Worm (Caenorhabditis elegans) whole organism, L2 larva: ENCODE results near the gene cutl-22.

Source experiments
- C34F6.9 ChIP-seq: fragments of 150-350 bp; optimal IDR thresholded peaks from 2 replicates; lab custom pipeline; 2014; ENCODE audit warnings: missing biosample characterization, missing genetic modification characterization
- F13H6.1 ChIP-seq: sonication (generic microtip); optimal IDR thresholded peaks from 2 replicates; lab custom pipeline; 2016; ENCODE audit warnings: missing genetic modification characterization, missing compliant biosample characterization
- R02D3.7 ChIP-seq: fragments of 150-350 bp; optimal IDR thresholded peaks from 2 replicates; lab custom pipeline; 2014; ENCODE audit warnings: missing biosample characterization, missing genetic modification characterization
- Y55F3AM.14 ChIP-seq: fragments of 200-800 bp; sonication (Bioruptor generic); optimal IDR thresholded peaks from 2 replicates; lab custom pipeline; 2018; ENCODE audit warnings: mild to moderate bottlenecking, missing genetic modification characterization, missing compliant biosample characterization
- ZK546.5 ChIP-seq: sonication (generic microtip); optimal IDR thresholded peaks from 2 replicates; lab custom pipeline; 2017; ENCODE audit warnings: missing biosample characterization, missing genetic modification characterization
- alr-1 ChIP-seq: fragments of 150-350 bp; optimal IDR thresholded peaks from 2 replicates; lab custom pipeline; 2014; ENCODE audit warnings: missing biosample characterization, missing genetic modification characterization
- ama-1 ChIP-seq: fragments of 150-350 bp; optimal IDR thresholded peaks from 2 replicates; lab custom pipeline; 2018; ENCODE audit warnings: inconsistent platforms
- blmp-1 ChIP-seq: sonication (generic microtip); optimal IDR thresholded peaks from 2 replicates; lab custom pipeline; 2017; ENCODE audit warnings: missing genetic modification characterization, mild to moderate bottlenecking, missing compliant biosample characterization, antibody characterized with exemption, moderate library complexity; ENCODE audit not compliant: insufficient read depth
- ceh-16 ChIP-seq: fragments of 150-350 bp; optimal IDR thresholded peaks from 2 replicates; lab custom pipeline; 2014; ENCODE audit warnings: missing biosample characterization, missing genetic modification characterization
- ceh-82 ChIP-seq: fragments of 150-350 bp; optimal IDR thresholded peaks from 2 replicates; lab custom pipeline; 2014; ENCODE audit warnings: missing biosample characterization, missing genetic modification characterization
- crh-2 ChIP-seq: sonication (generic microtip); optimal IDR thresholded peaks from 2 replicates; lab custom pipeline; 2017; ENCODE audit warnings: missing biosample characterization, missing genetic modification characterization
- dmd-4 ChIP-seq: sonication (generic microtip); optimal IDR thresholded peaks from 2 replicates; lab custom pipeline; 2017; ENCODE audit warnings: missing biosample characterization, missing genetic modification characterization
- egl-27 ChIP-seq: sonication (generic microtip); optimal IDR thresholded peaks from 3 replicates; lab custom pipeline; 2017; ENCODE audit warnings: missing biosample characterization, missing genetic modification reagents, missing genetic modification characterization
- elt-1 ChIP-seq: fragments of 150-350 bp; optimal IDR thresholded peaks from 2 replicates; lab custom pipeline; 2014; ENCODE audit warnings: missing biosample characterization, missing genetic modification characterization
- fos-1 ChIP-seq: fragments of 150-350 bp; optimal IDR thresholded peaks from 2 replicates; lab custom pipeline; 2014; ENCODE audit warnings: missing biosample characterization, missing genetic modification characterization
- gmeb-1 ChIP-seq: fragments of 150-350 bp; optimal IDR thresholded peaks from 2 replicates; lab custom pipeline; 2014; ENCODE audit warnings: missing biosample characterization, missing genetic modification characterization
- lin-11 ChIP-seq: fragments of 150-350 bp; sonication (generic microtip); optimal IDR thresholded peaks from 2 replicates; lab custom pipeline; 2014; ENCODE audit warnings: missing biosample characterization, missing genetic modification characterization, inconsistent platforms, mixed read lengths
- lin-13 ChIP-seq: fragments of 150-350 bp; optimal IDR thresholded peaks from 2 replicates; lab custom pipeline; 2014; ENCODE audit warnings: missing biosample characterization, missing genetic modification reagents, missing genetic modification characterization
- lin-39 ChIP-seq: fragments of 150-350 bp; optimal IDR thresholded peaks from 2 replicates; lab custom pipeline; 2014; ENCODE audit warnings: missing biosample characterization, missing genetic modification reagents, missing genetic modification characterization
- mab-5 ChIP-seq: fragments of 150-350 bp; optimal IDR thresholded peaks from 2 replicates; lab custom pipeline; 2014; ENCODE audit warnings: missing biosample characterization, missing genetic modification characterization
- mbf-1 ChIP-seq: sonication (generic microtip); optimal IDR thresholded peaks from 2 replicates; lab custom pipeline; 2017; ENCODE audit warnings: missing biosample characterization, missing genetic modification characterization
- mdl-1 ChIP-seq, 2 experiments: fragments of 150-350 bp in 1 of 2; sonication (generic microtip) in 1 of 2; optimal IDR thresholded peaks; 2 replicates each; lab custom pipeline; 2017; ENCODE audit warnings: missing biosample characterization in 2 of 2, missing genetic modification characterization in 2 of 2
- nhr-11 ChIP-seq: fragments of 150-350 bp; optimal IDR thresholded peaks from 2 replicates; lab custom pipeline; 2014; ENCODE audit warnings: missing biosample characterization, missing genetic modification characterization
- nhr-12 ChIP-seq: fragments of 150-350 bp; optimal IDR thresholded peaks from 2 replicates; lab custom pipeline; 2014; ENCODE audit warnings: missing biosample characterization, missing genetic modification characterization
- nhr-129 ChIP-seq: fragments of 150-350 bp; optimal IDR thresholded peaks from 2 replicates; lab custom pipeline; 2014; ENCODE audit warnings: missing biosample characterization, missing genetic modification characterization
- nhr-23 ChIP-seq: fragments of 150-350 bp; optimal IDR thresholded peaks from 2 replicates; lab custom pipeline; 2014; ENCODE audit warnings: missing biosample characterization, missing genetic modification reagents, missing genetic modification characterization
- nhr-237 ChIP-seq: fragments of 150-350 bp; optimal IDR thresholded peaks from 2 replicates; lab custom pipeline; 2014; ENCODE audit warnings: missing biosample characterization, missing genetic modification characterization
- nhr-25 ChIP-seq: fragments of 150-350 bp; sonication (generic microtip); optimal IDR thresholded peaks from 3 replicates; lab custom pipeline; 2014; ENCODE audit warnings: missing biosample characterization, missing genetic modification characterization
- nhr-6 ChIP-seq: fragments of 150-350 bp; optimal IDR thresholded peaks from 2 replicates; lab custom pipeline; 2014; ENCODE audit warnings: missing biosample characterization, missing genetic modification characterization
- nhr-77 ChIP-seq: fragments of 150-350 bp; optimal IDR thresholded peaks from 2 replicates; lab custom pipeline; 2014; ENCODE audit warnings: missing biosample characterization, missing genetic modification characterization
- peb-1 ChIP-seq: fragments of 150-350 bp; optimal IDR thresholded peaks from 2 replicates; lab custom pipeline; 2014; ENCODE audit warnings: missing biosample characterization, missing genetic modification characterization
- sem-4 ChIP-seq: fragments of 150-350 bp; optimal IDR thresholded peaks from 2 replicates; lab custom pipeline; 2014; ENCODE audit warnings: missing biosample characterization, missing genetic modification reagents, missing genetic modification characterization
- skn-1 ChIP-seq: sonication (generic microtip); optimal IDR thresholded peaks from 2 replicates; lab custom pipeline; 2017; ENCODE audit warnings: missing biosample characterization, missing genetic modification characterization
- sma-3 ChIP-seq: sonication (generic microtip); optimal IDR thresholded peaks from 2 replicates; lab custom pipeline; 2016; ENCODE audit warnings: missing genetic modification reagents, missing genetic modification characterization, missing compliant biosample characterization
- sma-9 ChIP-seq, 2 experiments: fragments of 150-350 bp in 1 of 2; sonication (generic microtip) in 1 of 2; optimal IDR thresholded peaks; 2 replicates each; lab custom pipeline; 2014 to 2016; ENCODE audit warnings: missing genetic modification characterization in 2 of 2, mild to moderate bottlenecking in 1 of 2, missing biosample characterization in 1 of 2, missing compliant biosample characterization in 1 of 2, missing genetic modification reagents in 1 of 2, moderate library complexity in 1 of 2
- snpc-4 ChIP-seq: fragments of 150-350 bp; optimal IDR thresholded peaks from 2 replicates; lab custom pipeline; 2014; ENCODE audit warnings: missing biosample characterization, missing genetic modification characterization
- unc-39 ChIP-seq: fragments of 150-350 bp; optimal IDR thresholded peaks from 2 replicates; lab custom pipeline; 2014; ENCODE audit warnings: missing biosample characterization, missing genetic modification characterization
- unc-55 ChIP-seq: fragments of 150-350 bp; sonication (generic microtip); optimal IDR thresholded peaks from 3 replicates; lab custom pipeline; 2014; ENCODE audit warnings: missing biosample characterization, missing genetic modification reagents, missing genetic modification characterization
- unc-62 ChIP-seq: fragments of 150-350 bp; optimal IDR thresholded peaks from 2 replicates; lab custom pipeline; 2014; ENCODE audit warnings: missing biosample characterization, missing genetic modification reagents, missing genetic modification characterization
- zag-1 ChIP-seq: fragments of 150-350 bp; optimal IDR thresholded peaks from 2 replicates; lab custom pipeline; 2014; ENCODE audit warnings: missing biosample characterization, missing genetic modification characterization
- ztf-11 ChIP-seq: sonication (generic microtip); optimal IDR thresholded peaks from 2 replicates; lab custom pipeline; 2017; ENCODE audit warnings: missing biosample characterization, missing genetic modification characterization
- ztf-4 ChIP-seq: fragments of 150-350 bp; optimal IDR thresholded peaks from 2 replicates; lab custom pipeline; 2014; ENCODE audit warnings: missing biosample characterization, missing genetic modification characterization

cutl-22 gene

DNA sequence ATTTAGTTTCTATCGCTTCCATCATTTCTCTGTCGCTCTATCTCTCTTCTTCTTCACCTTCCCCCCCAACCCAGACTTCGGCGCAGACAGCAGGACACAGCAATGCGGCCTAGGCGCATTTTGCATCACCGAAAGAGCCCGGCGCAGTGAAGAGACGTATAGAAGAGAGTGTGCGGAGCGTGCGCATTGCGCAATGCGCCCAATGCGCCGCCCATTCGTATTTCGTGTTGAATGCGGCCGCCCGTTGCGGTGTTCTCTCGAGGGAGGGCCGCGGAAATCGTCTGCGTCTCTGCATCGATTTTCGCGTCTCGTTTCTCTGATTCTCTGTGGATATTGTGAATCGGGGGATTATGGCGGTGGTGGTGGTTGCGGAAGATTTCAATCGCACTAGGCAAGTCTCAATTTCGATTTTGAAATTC, 9.8 kb downstream of the cutl-22 start (continued):
- TF ChIP-seq ZK546.5 (peak; percentile 66), Y55F3AM.14 (peak; percentile 100), elt-1 (no peak)
- TF ChIP-seq, all 48 proteins: peak for 39

DNA sequence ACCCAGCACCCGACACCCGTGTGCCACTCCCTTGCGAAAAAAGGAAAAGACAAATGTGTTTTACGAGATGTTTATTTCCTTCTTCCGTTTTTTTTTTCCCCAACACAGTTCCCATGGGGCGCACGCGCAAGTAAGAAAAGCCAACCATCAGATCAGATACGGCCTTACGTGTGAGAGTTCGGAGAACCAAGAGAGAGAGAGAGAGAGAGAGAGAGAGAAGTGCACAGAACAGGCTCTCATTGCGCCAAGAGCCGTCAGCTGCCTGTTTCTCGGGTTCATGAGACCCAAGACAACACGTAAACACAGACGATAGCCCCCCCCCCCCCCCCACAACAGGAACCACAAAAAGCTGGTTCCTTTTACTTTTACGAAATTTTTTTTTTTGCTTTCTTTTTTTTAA, 10.3 kb downstream of the cutl-22 start:
- TF ChIP-seq peb-1 (tag; lab: Kevin White, UChicago), result no peak
- no peak for TF ChIP-seq mbf-1
- TF ChIP-seq alr-1 (tag; lab: Kevin White, UChicago), result no peak
- TF ChIP-seq lin-39, result no peak
- no peak for TF ChIP-seq unc-62 (GFP tag; lab: Kevin White, UChicago)
- no peak for TF ChIP-seq dmd-4
- no peak for TF ChIP-seq nhr-23 (tag; lab: Kevin White, UChicago)
- TF ChIP-seq elt-1, result no peak
- no peak for TF ChIP-seq blmp-1
- TF ChIP-seq ama-1 (lab: Kevin White, UChicago), result no peak
- TF ChIP-seq egl-27 (tag; lab: Kevin White, UChicago), result no peak
- no peak for TF ChIP-seq crh-2
- no peak for TF ChIP-seq nhr-129 (tag; lab: Kevin White, UChicago)
- TF ChIP-seq R02D3.7, result no peak
- TF ChIP-seq nhr-11, result no peak
- no peak for TF ChIP-seq sem-4 (tag; lab: Kevin White, UChicago)
- TF ChIP-seq unc-55 (GFP tag; lab: Kevin White, UChicago), result no peak
- no peak for TF ChIP-seq mdl-1 (tag; optimal IDR thresholded peaks at IDR 0.05; lab: Kevin White, UChicago)
- no peak for TF ChIP-seq lin-13 (GFP tag; lab: Kevin White, UChicago)
- TF ChIP-seq sma-3 (GFP tag; lab: Kevin White, UChicago), result no peak

DNA sequence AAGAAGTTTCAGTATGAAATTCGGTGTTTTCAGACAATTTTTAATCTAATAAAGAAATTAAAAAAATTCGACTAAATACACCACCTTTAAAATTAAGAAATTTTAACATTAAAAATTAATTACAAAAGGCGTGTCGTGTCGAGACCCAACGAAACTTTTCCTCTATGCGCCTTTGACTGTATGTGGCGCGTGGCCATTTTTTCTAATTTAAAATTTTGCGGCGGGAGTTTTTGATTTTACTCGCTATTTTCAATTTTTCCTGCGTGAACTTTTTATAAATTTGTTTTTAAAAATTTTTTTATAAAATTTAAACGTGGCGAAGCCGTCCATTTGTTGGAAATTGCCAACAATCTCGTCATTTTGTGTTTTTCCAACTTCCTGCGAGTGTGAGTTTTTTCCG, 11.2 kb downstream of the cutl-22 start:
- TF ChIP-seq ama-1 (lab: Kevin White, UChicago), result no peak
- TF ChIP-seq nhr-237 (tag; lab: Kevin White, UChicago), result no peak
- TF ChIP-seq unc-55 (GFP tag; lab: Kevin White, UChicago), result no peak
- no peak for TF ChIP-seq dmd-4
- no peak for TF ChIP-seq ZK546.5
- no peak for TF ChIP-seq skn-1 (tag; lab: Kevin White, UChicago)
- TF ChIP-seq crh-2, result no peak
- TF ChIP-seq snpc-4, result no peak
- no peak for TF ChIP-seq ztf-11 (tag; lab: Kevin White, UChicago)
- no peak for TF ChIP-seq alr-1 (tag; lab: Kevin White, UChicago)
- TF ChIP-seq sma-3 (GFP tag; lab: Kevin White, UChicago), result no peak
- TF ChIP-seq gmeb-1, result no peak
- TF ChIP-seq sma-9 (GFP tag; optimal IDR thresholded peaks at IDR 0.05; lab: Kevin White, UChicago), result no peak
- no peak for TF ChIP-seq sma-9 (tag; optimal IDR thresholded peaks at IDR 0.05; lab: Kevin White, UChicago)
- TF ChIP-seq peb-1 (tag; lab: Kevin White, UChicago), result no peak
- no peak for TF ChIP-seq nhr-23 (tag; lab: Kevin White, UChicago)
- TF ChIP-seq, all 48 proteins: peak for 0

DNA sequence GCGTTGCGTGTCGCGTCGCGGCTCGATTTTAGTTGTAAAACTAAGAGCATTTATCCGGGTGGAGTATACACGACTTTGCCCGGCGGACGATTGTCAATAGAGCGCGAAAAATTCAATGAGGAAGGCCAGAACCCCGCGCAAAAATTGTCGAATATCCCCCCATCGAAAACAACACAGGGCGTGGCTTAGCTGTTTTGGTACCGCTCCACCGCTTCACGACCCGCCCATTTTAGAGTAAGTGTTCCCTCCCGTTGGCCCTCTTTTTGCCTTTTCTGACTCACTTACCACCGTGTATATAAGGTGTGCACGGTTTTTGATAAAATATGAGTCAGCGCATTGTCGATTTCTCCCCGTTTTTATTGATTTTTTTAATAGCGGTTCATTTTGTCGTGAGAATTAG, 11.9 kb downstream of the cutl-22 start:
- no peak for TF ChIP-seq R02D3.7
- no peak for TF ChIP-seq snpc-4
- TF ChIP-seq ama-1 (lab: Kevin White, UChicago), result no peak
- TF ChIP-seq unc-39 (tag; lab: Kevin White, UChicago), result no peak
- no peak for TF ChIP-seq sma-3 (GFP tag; lab: Kevin White, UChicago)
- TF ChIP-seq lin-39, result no peak
- no peak for TF ChIP-seq zag-1 (tag; lab: Kevin White, UChicago)
- no peak for TF ChIP-seq peb-1 (tag; lab: Kevin White, UChicago)
- no peak for TF ChIP-seq mab-5 (tag; lab: Kevin White, UChicago)
- no peak for TF ChIP-seq mbf-1
- TF ChIP-seq ceh-16 (tag; lab: Kevin White, UChicago), result no peak
- TF ChIP-seq nhr-12, result no peak
- no peak for TF ChIP-seq dmd-4
- TF ChIP-seq elt-1, result no peak
- TF ChIP-seq, all 48 proteins: peak for 0

DNA sequence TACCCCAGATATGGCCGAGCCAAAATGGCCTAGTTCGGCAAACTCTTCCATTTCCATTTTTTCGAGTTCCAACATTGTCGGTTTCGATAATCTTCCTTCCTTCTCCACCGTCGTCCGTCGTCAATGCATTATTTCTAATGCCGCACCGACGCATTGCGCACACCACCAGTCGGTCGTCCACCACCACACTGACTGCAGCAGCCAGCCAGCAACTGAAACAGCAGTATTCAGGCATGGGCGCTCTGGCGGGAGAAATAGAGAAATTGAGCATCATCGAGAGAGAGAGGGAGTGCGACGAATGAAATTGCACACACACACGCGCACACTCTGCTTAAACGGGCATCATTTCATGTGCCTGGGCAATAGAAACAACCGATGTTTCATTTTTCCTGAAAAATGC, 12.4 kb downstream of the cutl-22 start:
- no peak for TF ChIP-seq R02D3.7
- peak; percentile 41 for TF ChIP-seq F13H6.1 (tag; lab: Kevin White, UChicago)
- TF ChIP-seq unc-39 (tag; lab: Kevin White, UChicago), result no peak
- TF ChIP-seq lin-13 (GFP tag; lab: Kevin White, UChicago), result peak; percentile 45
- peak; percentile 42 for TF ChIP-seq lin-11 (tag; lab: Kevin White, UChicago)
- no peak for TF ChIP-seq nhr-6 (tag; lab: Kevin White, UChicago)
- no peak for TF ChIP-seq nhr-23 (tag; lab: Kevin White, UChicago)
- TF ChIP-seq nhr-11, result peak; percentile 60
- TF ChIP-seq ama-1 (lab: Kevin White, UChicago), result no peak
- TF ChIP-seq egl-27 (tag; lab: Kevin White, UChicago), result peak; percentile 50
- no peak for TF ChIP-seq elt-1
- peak; percentile 43 for TF ChIP-seq fos-1
- no peak for TF ChIP-seq nhr-12
- no peak for TF ChIP-seq mbf-1
- peak; percentile 52 for TF ChIP-seq ztf-4
- TF ChIP-seq sma-3 (GFP tag; lab: Kevin White, UChicago), result no peak
- peak; percentile 56 for TF ChIP-seq crh-2
- no peak for TF ChIP-seq ZK546.5
- TF ChIP-seq blmp-1, result no peak
- no peak for TF ChIP-seq ztf-11 (tag; lab: Kevin White, UChicago)
- peak; percentile 43 for TF ChIP-seq snpc-4
- peak; percentile 93 for TF ChIP-seq alr-1 (tag; lab: Kevin White, UChicago)
- TF ChIP-seq C34F6.9 (tag; lab: Kevin White, UChicago), result peak; percentile 59
- TF ChIP-seq nhr-25 (tag; lab: Kevin White, UChicago), result no peak
- TF ChIP-seq nhr-77 (tag; lab: Kevin White, UChicago), result no peak
- TF ChIP-seq ceh-82 (tag; lab: Kevin White, UChicago), result no peak
- TF ChIP-seq mdl-1 (tag; optimal IDR thresholded peaks at IDR 0.05; lab: Kevin White, UChicago), result peak; percentile 11 to 64
- TF ChIP-seq nhr-129 (tag; lab: Kevin White, UChicago), result peak; percentile 71
- peak; percentile 67 for TF ChIP-seq unc-55 (GFP tag; lab: Kevin White, UChicago)
- TF ChIP-seq Y55F3AM.14, result peak; percentile 76
